Worm (Caenorhabditis elegans) whole organism, mixed stage, embryonic: Measurements from ENCODE around the gene F11F1.1.

Experiments used
- M03D4.4 ChIP-seq: sonication (generic microtip); optimal IDR thresholded peaks from 2 replicates; lab custom pipeline; 2017; ENCODE audit warnings: mild to moderate bottlenecking, missing genetic modification characterization, missing compliant biosample characterization
- bed-3 ChIP-seq: fragments of 200-800 bp; sonication (Bioruptor generic); optimal IDR thresholded peaks from 3 replicates; lab custom pipeline; 2018; ENCODE audit warnings: mild to moderate bottlenecking, missing genetic modification characterization, moderate library complexity, missing compliant biosample characterization
- blmp-1 ChIP-seq: fragments of 150-350 bp; optimal IDR thresholded peaks from 2 replicates; lab custom pipeline; 2014; ENCODE audit warnings: missing biosample characterization, missing genetic modification characterization
- ceh-39 ChIP-seq: fragments of 150-350 bp; optimal IDR thresholded peaks from 2 replicates; lab custom pipeline; 2014; ENCODE audit warnings: missing biosample characterization, missing genetic modification characterization
- ceh-43 ChIP-seq: fragments of 200-800 bp; sonication (Bioruptor generic); optimal IDR thresholded peaks from 2 replicates; lab custom pipeline; 2018; ENCODE audit warnings: mild to moderate bottlenecking, missing genetic modification characterization, moderate library complexity, missing compliant biosample characterization
- ceh-83 ChIP-seq: fragments of 200-800 bp; sonication (Bioruptor generic); optimal IDR thresholded peaks from 2 replicates; lab custom pipeline; 2018; ENCODE audit warnings: mild to moderate bottlenecking, missing genetic modification characterization, missing compliant biosample characterization
- ces-1 ChIP-seq: fragments of 150-350 bp; optimal IDR thresholded peaks from 2 replicates; lab custom pipeline; 2014; ENCODE audit warnings: missing biosample characterization, missing genetic modification reagents, missing genetic modification characterization
- cnd-1 ChIP-seq: fragments of 200-800 bp; sonication (Bioruptor generic); optimal IDR thresholded peaks from 2 replicates; lab custom pipeline; 2018; ENCODE audit warnings: mild to moderate bottlenecking, missing genetic modification characterization, missing compliant biosample characterization
- drap-1 ChIP-seq: fragments of 200-800 bp; sonication (Bioruptor generic); optimal IDR thresholded peaks from 3 replicates; lab custom pipeline; 2018; ENCODE audit warnings: mild to moderate bottlenecking, missing genetic modification characterization, missing compliant biosample characterization
- elt-1 ChIP-seq: sonication (generic microtip); optimal IDR thresholded peaks from 2 replicates; lab custom pipeline; 2017; ENCODE audit warnings: missing genetic modification characterization, mild to moderate bottlenecking, missing compliant biosample characterization, antibody characterized with exemption, moderate library complexity, borderline replicate concordance; ENCODE audit not compliant: insufficient read depth
- elt-3 ChIP-seq: fragments of 150-350 bp; optimal IDR thresholded peaks from 2 replicates; lab custom pipeline; 2014; ENCODE audit warnings: missing biosample characterization, missing genetic modification characterization
- flh-1 ChIP-seq: fragments of 200-800 bp; sonication (Bioruptor generic); optimal IDR thresholded peaks from 2 replicates; lab custom pipeline; 2018; ENCODE audit warnings: mild to moderate bottlenecking, missing genetic modification characterization, moderate library complexity, missing compliant biosample characterization
- ham-2 ChIP-seq: fragments of 200-800 bp; sonication (Bioruptor generic); optimal IDR thresholded peaks from 2 replicates; lab custom pipeline; 2018; ENCODE audit warnings: mild to moderate bottlenecking, missing genetic modification characterization, missing compliant biosample characterization
- hlh-1 ChIP-seq: fragments of 150-350 bp; optimal IDR thresholded peaks from 2 replicates; lab custom pipeline; 2014; ENCODE audit warnings: missing biosample characterization, missing genetic modification reagents, missing genetic modification characterization
- lin-13 ChIP-seq: fragments of 150-350 bp; optimal IDR thresholded peaks from 2 replicates; lab custom pipeline; 2014; ENCODE audit warnings: missing biosample characterization, missing genetic modification characterization
- lin-32 ChIP-seq: fragments of 200-800 bp; sonication (Bioruptor generic); optimal IDR thresholded peaks from 2 replicates; lab custom pipeline; 2018; ENCODE audit warnings: mild to moderate bottlenecking, missing genetic modification characterization, missing compliant biosample characterization
- lsy-2 ChIP-seq: fragments of 150-350 bp; optimal IDR thresholded peaks from 2 replicates; lab custom pipeline; 2014; ENCODE audit warnings: missing biosample characterization, missing genetic modification characterization
- mab-5 ChIP-seq: fragments of 150-350 bp; optimal IDR thresholded peaks from 2 replicates; lab custom pipeline; 2014; ENCODE audit warnings: missing biosample characterization, missing genetic modification characterization
- mep-1 ChIP-seq: fragments of 150-350 bp; optimal IDR thresholded peaks from 2 replicates; lab custom pipeline; 2017; ENCODE audit warnings: missing biosample characterization, missing genetic modification reagents, missing genetic modification characterization, inconsistent platforms
- mls-2 ChIP-seq: sonication (generic microtip); optimal IDR thresholded peaks from 2 replicates; lab custom pipeline; 2016; ENCODE audit warnings: mild to moderate bottlenecking, missing genetic modification characterization, moderate library complexity, missing compliant biosample characterization
- nhr-12 ChIP-seq: fragments of 150-350 bp; optimal IDR thresholded peaks from 2 replicates; lab custom pipeline; 2014; ENCODE audit warnings: missing biosample characterization, missing genetic modification characterization
- nhr-2 ChIP-seq: fragments of 150-350 bp; optimal IDR thresholded peaks from 2 replicates; lab custom pipeline; 2014; ENCODE audit warnings: missing biosample characterization, missing genetic modification characterization
- nhr-237 ChIP-seq: fragments of 150-350 bp; optimal IDR thresholded peaks from 2 replicates; lab custom pipeline; 2014; ENCODE audit warnings: missing biosample characterization, missing genetic modification characterization
- nhr-76 ChIP-seq: sonication (generic microtip); optimal IDR thresholded peaks from 2 replicates; lab custom pipeline; 2017; ENCODE audit warnings: missing biosample characterization, missing genetic modification characterization
- pha-4 ChIP-seq: fragments of 150-350 bp; optimal IDR thresholded peaks from 2 replicates; lab custom pipeline; 2018; ENCODE audit warnings: missing biosample characterization, missing genetic modification reagents, missing genetic modification characterization
- sem-2 ChIP-seq: fragments of 200-800 bp; sonication (Bioruptor generic); optimal IDR thresholded peaks from 2 replicates; lab custom pipeline; 2018; ENCODE audit warnings: mild to moderate bottlenecking, missing genetic modification characterization, missing compliant biosample characterization
- snpc-4 ChIP-seq: fragments of 150-350 bp; optimal IDR thresholded peaks from 2 replicates; lab custom pipeline; 2014; ENCODE audit warnings: missing biosample characterization, missing genetic modification characterization
- sptf-1 ChIP-seq: sonication (generic microtip); optimal IDR thresholded peaks from 2 replicates; lab custom pipeline; 2017; ENCODE audit warnings: mild to moderate bottlenecking, missing genetic modification characterization, moderate library complexity, missing compliant biosample characterization
- tbx-8 ChIP-seq: fragments of 200-800 bp; sonication (Bioruptor generic); optimal IDR thresholded peaks from 2 replicates; lab custom pipeline; 2018; ENCODE audit warnings: mild to moderate bottlenecking, missing genetic modification characterization, moderate library complexity, missing compliant biosample characterization
- unc-120 ChIP-seq: sonication (generic microtip); optimal IDR thresholded peaks from 2 replicates; lab custom pipeline; 2017; ENCODE audit warnings: missing genetic modification characterization, missing compliant biosample characterization; ENCODE audit not compliant: poor library complexity, severe bottlenecking
- unc-39 ChIP-seq: fragments of 150-350 bp; optimal IDR thresholded peaks from 2 replicates; lab custom pipeline; 2014; ENCODE audit warnings: missing biosample characterization, missing genetic modification characterization
- zip-8 ChIP-seq: fragments of 150-350 bp; optimal IDR thresholded peaks from 2 replicates; lab custom pipeline; 2014; ENCODE audit warnings: missing biosample characterization, missing genetic modification characterization
- ztf-11 ChIP-seq: fragments of 150-350 bp; optimal IDR thresholded peaks from 2 replicates; lab custom pipeline; 2014; ENCODE audit warnings: missing biosample characterization, missing genetic modification characterization

The F11F1.1 gene

DNA sequence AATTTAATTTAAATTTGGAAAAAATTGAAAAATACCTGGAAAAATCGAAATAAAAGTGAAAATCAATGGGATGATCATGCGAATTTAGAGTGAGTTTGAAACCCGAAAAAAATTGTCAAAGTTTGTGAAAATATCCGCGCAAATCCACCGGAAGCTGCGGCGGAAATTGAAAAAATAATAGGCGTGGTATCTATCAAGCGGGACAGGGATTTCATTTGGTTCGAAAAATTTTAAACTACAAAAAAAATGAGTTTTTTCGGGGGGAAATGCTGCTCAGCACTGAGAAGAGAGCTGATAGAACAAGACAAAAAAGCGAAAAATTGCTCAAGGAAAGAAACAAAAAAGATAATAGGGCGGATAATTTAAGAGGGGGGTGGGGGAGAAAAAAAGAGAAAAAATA, 24.4 kb upstream of the F11F1.1 start, which contains the start of gene T03F6.9:
T03F6.9 (minus strand) TSS at position 101 of the 400 bp plus-strand sequence.
- TF ChIP-seq mls-2 (tag; lab: Kevin White, UChicago) (no peak), snpc-4 (tag; lab: Kevin White, UChicago) (no peak), ceh-83 (GFP tag; lab: Kevin White, UChicago) (no peak), lin-32 (GFP tag; lab: Kevin White, UChicago) (no peak), lsy-2 (tag; lab: Kevin White, UChicago) (no peak), hlh-1 (tag; lab: Kevin White, UChicago) (no peak), ces-1 (GFP tag; lab: Kevin White, UChicago) (no peak), unc-120 (no peak), ham-2 (GFP tag; lab: Kevin White, UChicago) (no peak), bed-3 (GFP tag; lab: Kevin White, UChicago) (no peak), zip-8 (no peak), nhr-12 (no peak), nhr-2 (tag; lab: Kevin White, UChicago) (no peak), mep-1 (tag; lab: Kevin White, UChicago) (no peak), tbx-8 (GFP tag; lab: Kevin White, UChicago) (no peak), nhr-237 (tag; lab: Kevin White, UChicago) (no peak), flh-1 (GFP tag; lab: Kevin White, UChicago) (no peak)
- TF ChIP-seq, all 35 proteins: peak for 0

DNA sequence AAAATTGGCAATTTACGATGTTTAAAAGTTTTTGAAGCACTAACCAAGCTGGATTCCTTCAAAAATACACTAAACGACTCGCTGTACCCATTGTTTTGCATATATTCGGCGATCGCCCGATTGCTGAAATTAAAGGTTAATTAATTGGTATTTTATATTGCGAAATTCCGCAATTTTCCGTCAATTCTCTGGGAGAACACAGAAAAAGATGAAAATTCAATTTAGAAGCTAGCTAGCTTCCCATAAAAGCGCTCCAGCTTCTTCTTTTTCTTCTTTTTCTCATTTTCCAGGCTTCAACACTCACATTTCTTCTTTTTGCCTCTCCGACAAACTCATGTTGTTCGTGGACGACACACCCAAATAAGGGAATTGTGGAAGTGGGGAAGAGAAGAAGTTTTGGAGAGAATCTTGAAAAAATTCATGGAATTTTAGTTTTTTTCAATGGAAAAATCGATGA, 19.0 kb upstream of the F11F1.1 start, which contains the start of gene lis-1:
lis-1 (minus strand) TSS at position 407 of the 457 bp plus-strand sequence.
- TF ChIP-seq ces-1 (GFP tag; lab: Kevin White, UChicago) (peak; percentile 87), cnd-1 (tag; lab: Kevin White, UChicago) (no peak)

DNA sequence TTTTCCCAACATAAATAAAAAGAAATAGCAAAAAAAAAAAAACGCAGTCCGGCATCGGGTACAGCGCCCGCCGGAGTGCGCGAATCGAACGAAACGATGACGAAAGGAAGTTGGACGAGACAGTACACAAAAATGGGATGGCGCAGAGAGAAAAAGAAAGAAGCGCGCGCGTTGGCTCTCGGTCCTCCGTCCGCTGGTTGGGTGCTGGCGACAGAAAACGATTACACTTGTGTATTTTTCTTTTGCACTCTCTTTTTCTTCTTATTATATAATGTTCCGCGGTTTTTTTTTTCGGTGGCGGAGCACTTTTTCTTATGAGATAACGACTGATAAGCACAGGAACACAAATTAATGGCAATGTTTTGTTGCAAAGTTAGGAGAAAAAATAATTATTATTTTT, 18.1 kb upstream of the F11F1.1 start:
- TF ChIP-seq drap-1 (GFP tag; lab: Kevin White, UChicago) (no peak), unc-39 (tag; lab: Kevin White, UChicago) (no peak)

ce11 chrIII:13378242-13378641, 17.1 kb upstream of the F11F1.1 start, which contains the start of gene T03F6.10:
Gene T03F6.10 (minus strand): TSS chrIII:13378342.
- TF ChIP-seq ceh-43 (no peak), lin-13 (tag; lab: Kevin White, UChicago) (no peak), lin-32 (GFP tag; lab: Kevin White, UChicago) (no peak), bed-3 (GFP tag; lab: Kevin White, UChicago) (no peak), ham-2 (GFP tag; lab: Kevin White, UChicago) (no peak), tbx-8 (GFP tag; lab: Kevin White, UChicago) (no peak), sem-2 (GFP tag; lab: Kevin White, UChicago) (no peak), blmp-1 (tag; lab: Kevin White, UChicago) (no peak), ceh-83 (GFP tag; lab: Kevin White, UChicago) (no peak), M03D4.4 (tag; lab: Kevin White, UChicago) (no peak), hlh-1 (tag; lab: Kevin White, UChicago) (no peak), snpc-4 (tag; lab: Kevin White, UChicago) (no peak), elt-3 (no peak), pha-4 (tag; lab: Kevin White, UChicago) (no peak), flh-1 (GFP tag; lab: Kevin White, UChicago) (no peak), elt-1 (tag; lab: Kevin White, UChicago) (no peak), unc-39 (tag; lab: Kevin White, UChicago) (no peak), nhr-76 (no peak), ceh-39 (tag; lab: Kevin White, UChicago) (no peak), sptf-1 (tag; lab: Kevin White, UChicago) (no peak)

- TF ChIP-seq ztf-11 (tag; lab: Kevin White, UChicago) (no peak), lsy-2 (tag; lab: Kevin White, UChicago) (no peak), nhr-76 (no peak), ham-2 (GFP tag; lab: Kevin White, UChicago) (no peak), hlh-1 (tag; lab: Kevin White, UChicago) (no peak), mls-2 (tag; lab: Kevin White, UChicago) (no peak), bed-3 (GFP tag; lab: Kevin White, UChicago) (no peak), elt-1 (tag; lab: Kevin White, UChicago) (no peak), mab-5 (tag; lab: Kevin White, UChicago) (no peak), cnd-1 (tag; lab: Kevin White, UChicago) (no peak), zip-8 (no peak), drap-1 (GFP tag; lab: Kevin White, UChicago) (no peak), sem-2 (GFP tag; lab: Kevin White, UChicago) (no peak)
Measured at ce11 chrIII:13380196-13380595, 15.2 kb upstream of the F11F1.1 start, which contains the start of gene T03F6.6. Gene T03F6.6 (minus strand): TSS chrIII:13380296.
